Worm (Caenorhabditis elegans): Measurements from ENCODE around the gene gldi-3.
A peak's percentile ranks its signal among the peaks of the same experiment; 100 is the strongest.

Gene gldi-3

ce11 chrII:9246648-9247047 is 33.2 kb downstream of the gldi-3 start, which contains the start of gene T26C5.5:
TSS of gene T26C5.5 (minus strand) at chrII:9246748.
- TF ChIP-seq ztf-22 (GFP tag; optimal IDR thresholded peaks at IDR 0.05) (no peak), dox-1 (GFP tag; IDR thresholded peaks at IDR 0.05) (no peak), him-1 (tag; optimal IDR thresholded peaks at IDR 0.05) (no peak), lin-26 (GFP tag; IDR thresholded peaks at IDR 0.05) (no peak), B0336.3 (GFP tag; IDR thresholded peaks at IDR 0.05) (no peak), F37B4.10 (GFP tag; IDR thresholded peaks at IDR 0.05) (no peak), dpl-1 (GFP tag; optimal IDR thresholded peaks at IDR 0.05) (no peak), attf-5 (GFP tag; optimal IDR thresholded peaks at IDR 0.05) (no peak), zim-3 (tag; optimal IDR thresholded peaks at IDR 0.05) (no peak), T26A5.8 (tag; optimal IDR thresholded peaks at IDR 0.05) (no peak)

- TF ChIP-seq lin-54 (GFP tag; optimal IDR thresholded peaks at IDR 0.05), result no peak
- no peak for TF ChIP-seq nhr-27 (tag; optimal IDR thresholded peaks at IDR 0.05)
- peak; percentile 38 for TF ChIP-seq F23B12.7 (tag; optimal IDR thresholded peaks at IDR 0.05; ENCODE audit: insufficient read depth)
- TF ChIP-seq attf-3 (GFP tag; conservative IDR thresholded peaks at IDR 0.05), result peak; percentile 96
- no peak for TF ChIP-seq nfya-1 (tag; optimal IDR thresholded peaks at IDR 0.05; ENCODE audit: borderline replicate concordance, insufficient read depth)
- peak in 1 of 3 experiments; percentile 76 for TF ChIP-seq lin-35 (GFP tag; optimal IDR thresholded peaks at IDR 0.05)
- peak; percentile 25 for TF ChIP-seq dpl-1 (GFP tag; optimal IDR thresholded peaks at IDR 0.05)
- TF ChIP-seq let-607 (tag; optimal IDR thresholded peaks at IDR 0.05), result peak; percentile 16 to 86
- TF ChIP-seq T26A5.8 (tag; optimal IDR thresholded peaks at IDR 0.05), result no peak
- peak; percentile 28 for TF ChIP-seq pha-4 (tag; optimal IDR thresholded peaks at IDR 0.05)
- peak; percentile 49 for TF ChIP-seq efl-1 (GFP tag; optimal IDR thresholded peaks at IDR 0.05)
- TF ChIP-seq ccch-3 (GFP tag; optimal IDR thresholded peaks at IDR 0.05), result no peak
Observed at ce11 chrII:9242804-9243203, 37.1 kb downstream of the gldi-3 start.

- TF ChIP-seq nhr-90 (tag; optimal IDR thresholded peaks at IDR 0.05), result no peak
- TF ChIP-seq ztf-3 (GFP tag; optimal IDR thresholded peaks at IDR 0.05), result no peak
- no peak for TF ChIP-seq pbrm-1 (GFP tag; IDR thresholded peaks at IDR 0.05)
Observed at ce11 chrII:9241610-9242009, 38.3 kb downstream of the gldi-3 start.

- TF ChIP-seq T26A5.8 (tag; optimal IDR thresholded peaks at IDR 0.05) (no peak), akir-1 (GFP tag; optimal IDR thresholded peaks at IDR 0.05) (no peak), nhr-179 (tag; optimal IDR thresholded peaks at IDR 0.05) (no peak), Y79H2A.3 (GFP tag; conservative IDR thresholded peaks at IDR 0.05) (no peak), ztf-25 (GFP tag; IDR thresholded peaks at IDR 0.05) (no peak), F37B4.10 (GFP tag; IDR thresholded peaks at IDR 0.05) (no peak), cebp-1 (GFP tag; IDR thresholded peaks at IDR 0.05) (no peak), cebp-1 (tag; optimal IDR thresholded peaks at IDR 0.05) (no peak), ama-1 (optimal IDR thresholded peaks at IDR 0.05) (no peak), ama-1 (GFP tag; optimal IDR thresholded peaks at IDR 0.05) (no peak), F10E7.11 (tag; optimal IDR thresholded peaks at IDR 0.05) (no peak), tlf-1 (GFP tag; optimal IDR thresholded peaks at IDR 0.05) (no peak), dox-1 (GFP tag; IDR thresholded peaks at IDR 0.05) (no peak)
Observed at ce11 chrII:9237719-9238118, 42.2 kb downstream of the gldi-3 start.

- no peak for TF ChIP-seq Y95B8A.8 (GFP tag; IDR thresholded peaks at IDR 0.05)
- TF ChIP-seq repo-1 (tag; optimal IDR thresholded peaks at IDR 0.05), result no peak
- TF ChIP-seq nhr-27 (tag; optimal IDR thresholded peaks at IDR 0.05), result no peak
- no peak for TF ChIP-seq bed-1 (GFP tag; IDR thresholded peaks at IDR 0.05)
- TF ChIP-seq unc-130 (GFP tag; optimal IDR thresholded peaks at IDR 0.05), result no peak
- TF ChIP-seq ceh-40 (GFP tag; IDR thresholded peaks at IDR 0.05), result no peak
- no peak for TF ChIP-seq F57A8.1 (GFP tag; optimal IDR thresholded peaks at IDR 0.05)
- TF ChIP-seq F52B5.7 (tag; optimal IDR thresholded peaks at IDR 0.05), result no peak
- TF ChIP-seq T26A5.8 (tag; optimal IDR thresholded peaks at IDR 0.05), result no peak
- no peak for TF ChIP-seq mcd-1 (GFP tag; IDR thresholded peaks at IDR 0.05)
- TF ChIP-seq fkh-3 (tag; optimal IDR thresholded peaks at IDR 0.05), result no peak
- TF ChIP-seq ekl-4 (GFP tag; IDR thresholded peaks at IDR 0.05), result no peak
- TF ChIP-seq B0019.2 (GFP tag; conservative IDR thresholded peaks at IDR 0.05), result no peak
- TF ChIP-seq egl-18 (GFP tag; IDR thresholded peaks at IDR 0.05), result no peak
Observed at ce11 chrII:9236972-9237371, 42.9 kb downstream of the gldi-3 start.
